Worm (Caenorhabditis elegans) whole organism, mixed stage, embryonic: ENCODE measurements around the gene pgp-6.
A peak's percentile ranks its signal among the peaks of the same experiment; 100 is the strongest.

Source experiments
- M03D4.4 ChIP-seq: sonication (generic microtip); optimal IDR thresholded peaks from 2 replicates; lab custom pipeline; 2017; ENCODE audit warnings: mild to moderate bottlenecking, missing genetic modification characterization, missing compliant biosample characterization
- bed-3 ChIP-seq: fragments of 200-800 bp; sonication (Bioruptor generic); optimal IDR thresholded peaks from 3 replicates; lab custom pipeline; 2018; ENCODE audit warnings: mild to moderate bottlenecking, missing genetic modification characterization, moderate library complexity, missing compliant biosample characterization
- blmp-1 ChIP-seq: fragments of 150-350 bp; optimal IDR thresholded peaks from 2 replicates; lab custom pipeline; 2014; ENCODE audit warnings: missing biosample characterization, missing genetic modification characterization
- ces-1 ChIP-seq: fragments of 150-350 bp; optimal IDR thresholded peaks from 2 replicates; lab custom pipeline; 2014; ENCODE audit warnings: missing biosample characterization, missing genetic modification reagents, missing genetic modification characterization
- ham-2 ChIP-seq: fragments of 200-800 bp; sonication (Bioruptor generic); optimal IDR thresholded peaks from 2 replicates; lab custom pipeline; 2018; ENCODE audit warnings: mild to moderate bottlenecking, missing genetic modification characterization, missing compliant biosample characterization
- mab-5 ChIP-seq: fragments of 150-350 bp; optimal IDR thresholded peaks from 2 replicates; lab custom pipeline; 2014; ENCODE audit warnings: missing biosample characterization, missing genetic modification characterization
- mep-1 ChIP-seq: fragments of 150-350 bp; optimal IDR thresholded peaks from 2 replicates; lab custom pipeline; 2017; ENCODE audit warnings: missing biosample characterization, missing genetic modification reagents, missing genetic modification characterization, inconsistent platforms
- nhr-76 ChIP-seq: sonication (generic microtip); optimal IDR thresholded peaks from 2 replicates; lab custom pipeline; 2017; ENCODE audit warnings: missing biosample characterization, missing genetic modification characterization
- unc-120 ChIP-seq: sonication (generic microtip); optimal IDR thresholded peaks from 2 replicates; lab custom pipeline; 2017; ENCODE audit warnings: missing genetic modification characterization, missing compliant biosample characterization; ENCODE audit not compliant: poor library complexity, severe bottlenecking
- unc-39 ChIP-seq: fragments of 150-350 bp; optimal IDR thresholded peaks from 2 replicates; lab custom pipeline; 2014; ENCODE audit warnings: missing biosample characterization, missing genetic modification characterization
- unc-62 ChIP-seq: fragments of 150-350 bp; optimal IDR thresholded peaks from 2 replicates; lab custom pipeline; 2014; ENCODE audit warnings: missing biosample characterization, missing genetic modification reagents, missing genetic modification characterization
- ztf-11 ChIP-seq: fragments of 150-350 bp; optimal IDR thresholded peaks from 2 replicates; lab custom pipeline; 2014; ENCODE audit warnings: missing biosample characterization, missing genetic modification characterization

DNA sequence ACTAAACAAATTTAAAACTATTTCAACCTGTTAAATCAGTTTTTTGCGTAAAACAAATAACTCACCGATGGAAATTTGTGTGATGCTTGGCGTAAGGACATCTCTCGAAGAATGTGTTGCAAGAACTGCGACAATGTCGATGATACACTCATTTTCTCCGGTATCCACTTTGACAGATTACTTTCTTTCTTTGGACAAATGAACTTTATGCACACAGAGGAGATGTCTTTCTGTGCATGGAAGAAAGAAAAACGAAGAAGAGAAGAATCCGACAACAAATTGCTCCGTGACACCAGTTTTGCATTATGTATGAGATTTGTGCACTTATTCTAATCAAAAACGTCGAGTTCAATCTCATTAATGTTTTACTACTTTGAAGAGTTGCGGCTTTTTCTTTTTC lies 38.7 kb downstream of the pgp-6 start, which contains the start of gene plc-1:
- TF ChIP-seq bed-3 (GFP tag; lab: Kevin White, UChicago): no peak
- no peak for TF ChIP-seq ham-2 (GFP tag; lab: Kevin White, UChicago)
- no peak for TF ChIP-seq mep-1 (tag; lab: Kevin White, UChicago)
- TF ChIP-seq blmp-1 (tag; lab: Kevin White, UChicago): no peak
- TF ChIP-seq mab-5 (tag; lab: Kevin White, UChicago): no peak
- TF ChIP-seq unc-39 (tag; lab: Kevin White, UChicago): no peak
- no peak for TF ChIP-seq M03D4.4 (tag; lab: Kevin White, UChicago)
- TF ChIP-seq ztf-11 (tag; lab: Kevin White, UChicago): no peak
- no peak for TF ChIP-seq unc-62 (GFP tag; lab: Kevin White, UChicago)
- TF ChIP-seq nhr-76 (tag; lab: Kevin White, UChicago): no peak
- no peak for TF ChIP-seq unc-120 (tag; lab: Kevin White, UChicago)
- TF ChIP-seq ces-1 (GFP tag; lab: Kevin White, UChicago): peak; percentile 1
